Comparison of ENCODE assay signal across 4 fruit fly cellular contexts in the genomic region with DNA sequence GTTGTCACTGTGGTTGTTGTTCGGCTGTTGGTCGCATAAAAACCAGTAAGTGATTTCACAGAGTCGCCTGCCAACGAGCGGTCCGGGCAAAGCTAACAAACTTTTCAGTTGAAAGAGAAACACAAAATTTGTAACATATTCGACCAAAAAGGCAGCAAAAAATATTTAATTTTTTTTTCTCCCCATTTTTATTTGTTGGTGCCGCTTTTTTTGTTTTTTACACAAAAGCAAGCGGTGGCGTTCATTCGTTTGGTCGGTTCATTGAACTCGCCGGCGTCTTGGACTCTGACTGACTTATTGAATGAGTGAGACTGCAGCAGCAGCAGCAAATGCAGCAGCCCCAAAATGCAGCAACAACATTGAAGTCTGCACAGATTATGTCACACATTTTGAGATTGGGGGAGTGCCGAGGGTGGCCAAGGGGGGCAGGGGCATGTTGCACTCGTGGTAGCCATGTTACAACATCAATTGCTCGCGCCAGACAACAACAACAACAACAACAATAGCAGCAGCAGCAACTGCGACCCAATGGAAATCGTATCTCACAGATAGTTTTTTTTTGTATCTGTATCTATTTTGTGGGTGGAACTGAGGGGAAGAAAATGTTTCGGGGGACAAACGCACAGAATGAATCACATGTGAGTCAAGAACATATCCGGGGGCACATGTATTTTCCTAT.
TF ChIP-seq lines count a peak whose summit lies in the region.

No protein-coding gene starts in this region.

- TF ChIP-seq CTCF in whole organism, embryonic (GFP tag; optimal IDR thresholded peaks at IDR 0.05; lab: Kevin White, UChicago), result no peak

TF ChIP-seq in whole organism, embryonic, 481 proteins besides CTCF, POLR2A, EP300 and RAD21:
- TF ChIP-seq sens-2 (GFP tag; IDR thresholded peaks at IDR 0.05; lab: Robert Waterston, UW) (0 out of 2 replicates have a peak, but pooled peaks have one; percentile 7), p53 (GFP tag; optimal IDR thresholded peaks at IDR 0.05; lab: Kevin White, UChicago) (no peak), Drgx (GFP tag; IDR thresholded peaks at IDR 0.05; lab: Robert Waterston, UW) (peak; percentile 64; the same call in 1 of the 2 replicates), CG2199 (GFP tag; IDR thresholded peaks at IDR 0.05; lab: Robert Waterston, UW) (peak; percentile 57; the same call in 1 of the 3 replicates), ci (GFP tag; IDR thresholded peaks at IDR 0.05; lab: Robert Waterston, UW) (0 out of 3 replicates have a peak, but pooled peaks have one; percentile 27), Sry-β (GFP tag; optimal IDR thresholded peaks at IDR 0.05; lab: Kevin White, UChicago) (no peak), crol (GFP tag; IDR thresholded peaks at IDR 0.05; lab: Robert Waterston, UW) (peak; percentile 87), tup (GFP tag; optimal IDR thresholded peaks at IDR 0.05; lab: Kevin White, UChicago) (no peak), Med (GFP tag; lab: Kevin White, UChicago) (peak; percentile 39), CG31388 (GFP tag; optimal IDR thresholded peaks at IDR 0.05; lab: Kevin White, UChicago) (no peak), Pdp1 (GFP tag; optimal IDR thresholded peaks at IDR 0.05; lab: Kevin White, UChicago) (peak in 1 of 2 experiments; percentile 86), ttk (GFP tag; IDR thresholded peaks at IDR 0.05; lab: Robert Waterston, UW) (peak; percentile 16; the same call in 1 of the 2 replicates), chm (GFP tag; IDR thresholded peaks at IDR 0.05; lab: Robert Waterston, UW) (peak; percentile 37; the same call in 1 of the 2 replicates), kay (GFP tag; optimal IDR thresholded peaks at IDR 0.05; lab: Kevin White, UChicago) (peak; percentile 10), twi (tag; optimal IDR thresholded peaks at IDR 0.05; lab: Kevin White, UChicago) (peak; percentile 39), z (GFP tag; IDR thresholded peaks at IDR 0.05; lab: Robert Waterston, UW) (peak; percentile 44; the same call in 1 of the 3 replicates), CG5180 (GFP tag; optimal IDR thresholded peaks at IDR 0.05; lab: Kevin White, UChicago) (no peak), CG4360 (GFP tag; IDR thresholded peaks at IDR 0.05; lab: Robert Waterston, UW) (peak; percentile 84)

TF ChIP-seq in whole organism, prepupa, 60 proteins besides CTCF, POLR2A, EP300 and RAD21 (continues in another document):
- TF ChIP-seq Ets21C (GFP tag; optimal IDR thresholded peaks at IDR 0.05; lab: Kevin White, UChicago) (no peak), esn (GFP tag; optimal IDR thresholded peaks at IDR 0.05; lab: Kevin White, UChicago) (no peak), fd85E (GFP tag; optimal IDR thresholded peaks at IDR 0.05; lab: Kevin White, UChicago) (no peak), svp (GFP tag; lab: Kevin White, UChicago) (peak; percentile 50), CG11762 (GFP tag; optimal IDR thresholded peaks at IDR 0.05; lab: Kevin White, UChicago; ENCODE audit: insufficient read depth) (no peak), CG6792 (GFP tag; optimal IDR thresholded peaks at IDR 0.05; lab: Kevin White, UChicago) (no peak), cyc (GFP tag; optimal IDR thresholded peaks at IDR 0.05; lab: Kevin White, UChicago) (no peak), ss (GFP tag; optimal IDR thresholded peaks at IDR 0.05; lab: Kevin White, UChicago) (no peak), CG8119 (GFP tag; IDR thresholded peaks at IDR 0.05; lab: Robert Waterston, UW) (peak; percentile 79), pdm3 (GFP tag; optimal IDR thresholded peaks at IDR 0.05; lab: Kevin White, UChicago) (no peak), Smox (GFP tag; optimal IDR thresholded peaks at IDR 0.05; lab: Kevin White, UChicago) (no peak), CG34406 (GFP tag; optimal IDR thresholded peaks at IDR 0.05; lab: Kevin White, UChicago) (no peak), CG1621 (tag; optimal IDR thresholded peaks at IDR 0.05; lab: Kevin White, UChicago) (no peak), CG8632 (GFP tag; optimal IDR thresholded peaks at IDR 0.05; lab: Kevin White, UChicago) (no peak), achi (GFP tag; optimal IDR thresholded peaks at IDR 0.05; lab: Kevin White, UChicago) (no peak), Sox102F (GFP tag; optimal IDR thresholded peaks at IDR 0.05; lab: Kevin White, UChicago) (peak; percentile 11), Blimp-1 (GFP tag; optimal IDR thresholded peaks at IDR 0.05; lab: Kevin White, UChicago) (no peak), Eip93F (GFP tag; optimal IDR thresholded peaks at IDR 0.05; lab: Kevin White, UChicago) (no peak), dac (GFP tag; optimal IDR thresholded peaks at IDR 0.05; lab: Kevin White, UChicago) (no peak), vri (GFP tag; optimal IDR thresholded peaks at IDR 0.05; lab: Kevin White, UChicago) (peak; percentile 12), Sox14 (GFP tag; optimal IDR thresholded peaks at IDR 0.05; lab: Kevin White, UChicago) (no peak), CG10631 (GFP tag; optimal IDR thresholded peaks at IDR 0.05; lab: Kevin White, UChicago) (no peak), CG10669 (GFP tag; optimal IDR thresholded peaks at IDR 0.05; lab: Kevin White, UChicago) (no peak)

TF ChIP-seq in whole organism, pupa, 21 proteins besides CTCF, POLR2A, EP300 and RAD21:
- TF ChIP-seq Pif1A (GFP tag; optimal IDR thresholded peaks at IDR 0.05; lab: Kevin White, UChicago) (no peak), Pif1B (GFP tag; optimal IDR thresholded peaks at IDR 0.05; lab: Kevin White, UChicago) (no peak), CG34367 (tag; optimal IDR thresholded peaks at IDR 0.05; lab: Kevin White, UChicago) (no peak), EcR (GFP tag; optimal IDR thresholded peaks at IDR 0.05; lab: Kevin White, UChicago) (peak; percentile 19), D1 (tag; optimal IDR thresholded peaks at IDR 0.05; lab: Kevin White, UChicago) (no peak), Ets98B (GFP tag; IDR thresholded peaks at IDR 0.05; lab: Robert Waterston, UW) (peak; percentile 79), fd96Ca (GFP tag; IDR thresholded peaks at IDR 0.05; lab: Robert Waterston, UW) (peak; percentile 62; the same call in 2 of the 3 replicates), CG32121 (GFP tag; IDR thresholded peaks at IDR 0.05; lab: Robert Waterston, UW) (peak; percentile 53; the same call in 1 of the 2 replicates), gl (tag; optimal IDR thresholded peaks at IDR 0.05; lab: Kevin White, UChicago) (no peak), rn (GFP tag; IDR thresholded peaks at IDR 0.05; lab: Robert Waterston, UW) (no peak), CG13204 (GFP tag; optimal IDR thresholded peaks at IDR 0.05; lab: Kevin White, UChicago) (no peak), CG4496 (GFP tag; IDR thresholded peaks at IDR 0.05; lab: Robert Waterston, UW) (peak; percentile 61; the same call in 1 of the 3 replicates), CG14655 (GFP tag; optimal IDR thresholded peaks at IDR 0.05; lab: Kevin White, UChicago) (no peak), CG12605 (GFP tag; IDR thresholded peaks at IDR 0.05; lab: Robert Waterston, UW) (peak; percentile 10; the same call in 1 of the 2 replicates), CG8159 (tag; optimal IDR thresholded peaks at IDR 0.05; lab: Kevin White, UChicago) (no peak), CG15710 (tag; optimal IDR thresholded peaks at IDR 0.05; lab: Kevin White, UChicago) (no peak), Snoo (tag; optimal IDR thresholded peaks at IDR 0.05; lab: Kevin White, UChicago) (no peak)

TF ChIP-seq in whole organism, wandering third instar larva, 38 proteins besides CTCF, POLR2A, EP300 and RAD21:
- TF ChIP-seq GATAd (GFP tag; optimal IDR thresholded peaks at IDR 0.05; lab: Kevin White, UChicago) (no peak), jim (GFP tag; optimal IDR thresholded peaks at IDR 0.05; lab: Kevin White, UChicago) (peak; percentile 8), tai (GFP tag; optimal IDR thresholded peaks at IDR 0.05; lab: Kevin White, UChicago) (no peak), Sp1 (GFP tag; optimal IDR thresholded peaks at IDR 0.05; lab: Kevin White, UChicago) (peak; percentile 23)
